Worm (Caenorhabditis elegans) whole organism, dauer: Measurements from ENCODE around the gene faah-3.
"Not testable (repeated sequence)": the region's sequence is repeated elsewhere in the genome, so short reads cannot be mapped to it uniquely, and the experiment has no call there.

Experiments
- unc-62 ChIP-seq: sonication (generic microtip); optimal IDR thresholded peaks from 2 replicates; lab custom pipeline; 2017; ENCODE audit warnings: missing biosample characterization, missing genetic modification reagents, missing genetic modification characterization

faah-3 gene

ce11 chrIV:924323-924932 lies 21.0 kb downstream of the faah-3 start, which contains the start of gene lgc-30:
TSS of gene lgc-30 (plus strand) at chrIV:924882.
- TF ChIP-seq unc-62: no peak

- TF ChIP-seq unc-62: no peak
These were observed 25.8 kb downstream of the faah-3 start, which contains the start of gene F58H7.5 for ce11 chrIV:919690-920089. TSS of gene F58H7.5 (plus strand) at chrIV:919990.

- TF ChIP-seq unc-62: no peak
These were observed 27.8 kb downstream of the faah-3 start for ce11 chrIV:917640-918039.

ce11 chrIV:914856-915255 lies 30.6 kb downstream of the faah-3 start:
- no peak for TF ChIP-seq unc-62

ce11 chrIV:904963-905362 lies 40.5 kb downstream of the faah-3 start, which contains the start of gene fbxc-12:
TSS of gene fbxc-12 (plus strand) at chrIV:905263.
- TF ChIP-seq unc-62: not testable (repeated sequence)
